Fruit fly (Drosophila melanogaster): ENCODE measurements around the gene Cdc7.

Gene Cdc7

DNA sequence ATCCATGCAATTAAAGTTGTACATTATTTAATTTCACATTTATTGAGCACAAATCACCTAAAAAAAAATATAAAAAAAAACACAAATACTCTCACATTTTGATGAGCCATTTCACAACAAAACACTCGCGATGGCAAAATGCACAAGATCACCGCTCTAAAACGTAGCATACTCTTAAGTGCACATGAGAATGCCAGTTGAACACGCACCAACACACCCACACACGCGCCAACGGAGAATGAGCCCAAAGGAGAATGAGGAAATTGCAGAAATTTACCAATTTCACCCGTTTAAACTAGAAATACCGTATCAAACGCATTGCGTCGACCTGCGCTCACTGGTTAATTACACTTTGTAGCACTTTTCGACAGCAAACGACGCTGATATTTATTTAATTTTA, 5.6 kb downstream of the Cdc7 start:
- TF ChIP-seq Hr96 (GFP tag; optimal IDR thresholded peaks at IDR 0.05) (no peak), CG1620 (GFP tag; optimal IDR thresholded peaks at IDR 0.05) (no peak), Crg-1 (GFP tag; optimal IDR thresholded peaks at IDR 0.05) (no peak), cnc (optimal IDR thresholded peaks at IDR 0.05) (no peak), CG7045 (GFP tag; optimal IDR thresholded peaks at IDR 0.05) (no peak), bab1 (GFP tag; optimal IDR thresholded peaks at IDR 0.05) (no peak), tj (GFP tag; optimal IDR thresholded peaks at IDR 0.05) (no peak), Mnt (GFP tag; optimal IDR thresholded peaks at IDR 0.05) (no peak), Clk (GFP tag; optimal IDR thresholded peaks at IDR 0.05) (no peak), CG12768 (GFP tag; optimal IDR thresholded peaks at IDR 0.05) (no peak), pad (GFP tag; optimal IDR thresholded peaks at IDR 0.05) (no peak), cic (GFP tag; optimal IDR thresholded peaks at IDR 0.05) (no peak), CG5204 (GFP tag; optimal IDR thresholded peaks at IDR 0.05) (no peak), CG7101 (tag; optimal IDR thresholded peaks at IDR 0.05) (no peak), CG33017 (tag; optimal IDR thresholded peaks at IDR 0.05) (no peak)

DNA sequence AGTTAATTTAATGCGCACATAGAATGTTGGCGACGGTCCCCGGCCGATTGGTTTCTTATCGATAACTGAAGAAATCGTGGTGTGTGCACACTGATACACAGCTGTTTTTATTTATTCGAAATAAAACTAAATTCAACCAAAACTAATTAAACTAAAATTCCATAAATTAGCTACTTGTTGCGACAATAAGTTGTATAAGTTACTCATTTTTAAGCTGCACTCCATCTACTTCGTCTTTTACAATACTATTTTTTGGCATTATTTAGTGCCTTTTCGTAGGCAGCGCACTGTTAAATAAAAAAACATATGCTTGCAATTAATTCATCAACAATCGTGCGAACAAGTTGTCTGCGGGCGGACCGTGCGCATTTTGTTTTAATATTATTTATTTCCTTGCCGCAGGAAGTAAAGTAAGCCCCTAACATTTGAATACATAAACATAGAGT, 7.1 kb downstream of the Cdc7 start, which contains the start of the genes CG3224 and Ctr1A:
TSS of gene CG3224 (minus strand) at position 71 of the 446 bp plus-strand sequence.
TSS of gene Ctr1A (plus strand) at position 256 of the 446 bp plus-strand sequence.
- no peak for TF ChIP-seq tj (GFP tag; optimal IDR thresholded peaks at IDR 0.05)
- no peak for TF ChIP-seq CG12768 (GFP tag; optimal IDR thresholded peaks at IDR 0.05)
- TF ChIP-seq Mnt (GFP tag; optimal IDR thresholded peaks at IDR 0.05): peak; percentile 63
- TF ChIP-seq Crg-1 (GFP tag; optimal IDR thresholded peaks at IDR 0.05): no peak
- peak; percentile 16 for TF ChIP-seq CG7101 (tag; optimal IDR thresholded peaks at IDR 0.05)
- TF ChIP-seq bab1 (GFP tag; optimal IDR thresholded peaks at IDR 0.05): peak; percentile 34
- no peak for TF ChIP-seq toe (GFP tag; optimal IDR thresholded peaks at IDR 0.05)
- no peak for TF ChIP-seq CG33017 (tag; optimal IDR thresholded peaks at IDR 0.05)
- TF ChIP-seq kay (GFP tag; ENCODE audit: borderline replicate concordance): peak; percentile 69
- TF ChIP-seq CG14711 (tag; optimal IDR thresholded peaks at IDR 0.05): peak; percentile 27
- TF ChIP-seq CG11617 (GFP tag; optimal IDR thresholded peaks at IDR 0.05): peak; percentile 22

DNA sequence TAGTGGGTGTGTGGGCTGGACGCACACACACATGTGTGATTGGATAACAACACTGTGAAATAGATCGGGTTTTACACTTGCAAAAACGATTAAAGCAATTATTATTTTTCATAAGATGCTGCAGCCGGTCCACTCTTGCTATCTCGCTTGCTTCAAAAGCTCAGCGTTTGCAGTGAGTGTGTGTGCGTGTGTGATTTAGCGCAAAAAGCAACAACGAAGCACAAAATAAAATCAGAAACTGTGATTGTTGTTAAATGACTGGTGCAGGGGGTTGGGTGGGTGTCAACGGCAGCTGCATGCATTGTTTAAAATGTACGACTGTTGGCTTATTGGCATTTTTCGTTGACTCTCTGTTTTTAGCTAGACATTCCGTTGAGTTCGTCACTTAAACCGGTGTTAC, 7.5 kb downstream of the Cdc7 start:
- peak; percentile 67 for TF ChIP-seq tj (GFP tag; optimal IDR thresholded peaks at IDR 0.05)
- TF ChIP-seq pad (GFP tag; optimal IDR thresholded peaks at IDR 0.05): no peak
- TF ChIP-seq CG14711 (tag; optimal IDR thresholded peaks at IDR 0.05): no peak
- TF ChIP-seq cnc (optimal IDR thresholded peaks at IDR 0.05): no peak
- TF ChIP-seq CG1620 (GFP tag; optimal IDR thresholded peaks at IDR 0.05): no peak

DNA sequence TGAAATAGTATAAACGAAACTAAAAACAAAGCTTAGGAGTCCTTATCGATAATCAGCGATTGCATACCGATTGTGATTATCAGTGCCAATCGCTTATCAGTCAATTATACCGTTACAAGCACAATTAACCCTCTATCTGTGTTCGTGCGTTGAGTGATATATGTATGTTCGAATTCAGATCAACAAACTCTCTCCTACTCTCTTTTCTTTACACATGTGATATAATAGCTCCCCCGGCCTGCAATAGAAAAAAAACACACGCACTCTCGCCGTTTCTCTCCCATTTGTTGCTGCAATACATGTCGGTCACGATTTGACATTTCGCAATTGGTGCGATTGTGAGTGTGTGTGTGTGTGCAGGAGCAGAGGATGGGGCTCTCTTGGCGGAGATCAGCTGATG, 8.0 kb downstream of the Cdc7 start:
- TF ChIP-seq toe (GFP tag; optimal IDR thresholded peaks at IDR 0.05) (no peak), CG5204 (GFP tag; optimal IDR thresholded peaks at IDR 0.05) (no peak), Hr96 (GFP tag; optimal IDR thresholded peaks at IDR 0.05) (no peak), CG7101 (tag; optimal IDR thresholded peaks at IDR 0.05) (no peak), kay (GFP tag; ENCODE audit: borderline replicate concordance) (peak; percentile 43), CG11617 (GFP tag; optimal IDR thresholded peaks at IDR 0.05) (no peak), ovo (GFP tag; optimal IDR thresholded peaks at IDR 0.05) (peak; percentile 74), CG33017 (tag; optimal IDR thresholded peaks at IDR 0.05) (no peak), CG7045 (GFP tag; optimal IDR thresholded peaks at IDR 0.05) (no peak), cic (GFP tag; optimal IDR thresholded peaks at IDR 0.05) (no peak), cnc (optimal IDR thresholded peaks at IDR 0.05) (no peak), CG14711 (tag; optimal IDR thresholded peaks at IDR 0.05) (no peak), Mnt (GFP tag; optimal IDR thresholded peaks at IDR 0.05) (no peak), pad (GFP tag; optimal IDR thresholded peaks at IDR 0.05) (peak; percentile 73), Crg-1 (GFP tag; optimal IDR thresholded peaks at IDR 0.05) (no peak), Clk (GFP tag; optimal IDR thresholded peaks at IDR 0.05) (no peak), tj (GFP tag; optimal IDR thresholded peaks at IDR 0.05) (no peak), CG1620 (GFP tag; optimal IDR thresholded peaks at IDR 0.05) (no peak), bab1 (GFP tag; optimal IDR thresholded peaks at IDR 0.05) (no peak)

DNA sequence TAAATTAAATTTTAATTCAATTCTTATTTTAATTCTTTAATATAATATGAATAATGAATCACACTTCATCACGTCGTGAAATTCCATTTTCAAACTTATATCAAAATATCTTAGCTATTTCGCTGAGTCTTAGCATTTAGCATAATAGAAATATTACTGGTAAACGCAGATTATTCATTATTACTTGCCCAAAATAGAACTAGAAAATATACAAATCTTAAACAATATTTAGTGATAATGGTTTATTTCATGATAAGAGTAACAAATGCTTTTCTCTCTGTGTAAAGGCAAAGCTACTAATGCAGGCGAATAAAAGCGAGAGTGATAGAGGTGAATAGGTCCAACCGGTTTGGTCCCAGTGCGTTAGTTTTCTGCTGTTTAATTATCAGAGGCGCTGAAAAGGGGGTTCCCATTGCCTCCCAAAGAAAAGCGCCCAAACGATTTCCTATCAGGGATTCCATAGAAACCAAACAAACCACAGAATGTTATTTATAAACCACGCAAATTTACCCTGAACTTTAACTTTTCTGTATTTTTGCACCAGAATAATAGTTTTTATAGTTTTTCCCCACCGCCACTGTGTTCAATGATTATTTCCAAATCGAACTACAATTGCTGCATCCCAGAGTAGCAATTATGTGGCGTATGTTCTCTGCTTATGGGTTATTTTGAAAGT, 8.7 kb downstream of the Cdc7 start:
- TF ChIP-seq bab1 (GFP tag; optimal IDR thresholded peaks at IDR 0.05) (no peak), Mnt (GFP tag; optimal IDR thresholded peaks at IDR 0.05) (no peak), CG12768 (GFP tag; optimal IDR thresholded peaks at IDR 0.05) (no peak), ovo (GFP tag; optimal IDR thresholded peaks at IDR 0.05) (no peak), Hr96 (GFP tag; optimal IDR thresholded peaks at IDR 0.05) (no peak), cnc (optimal IDR thresholded peaks at IDR 0.05) (no peak), toe (GFP tag; optimal IDR thresholded peaks at IDR 0.05) (no peak), kay (GFP tag; ENCODE audit: borderline replicate concordance) (no peak), cic (GFP tag; optimal IDR thresholded peaks at IDR 0.05) (no peak), Clk (GFP tag; optimal IDR thresholded peaks at IDR 0.05) (no peak)

DNA sequence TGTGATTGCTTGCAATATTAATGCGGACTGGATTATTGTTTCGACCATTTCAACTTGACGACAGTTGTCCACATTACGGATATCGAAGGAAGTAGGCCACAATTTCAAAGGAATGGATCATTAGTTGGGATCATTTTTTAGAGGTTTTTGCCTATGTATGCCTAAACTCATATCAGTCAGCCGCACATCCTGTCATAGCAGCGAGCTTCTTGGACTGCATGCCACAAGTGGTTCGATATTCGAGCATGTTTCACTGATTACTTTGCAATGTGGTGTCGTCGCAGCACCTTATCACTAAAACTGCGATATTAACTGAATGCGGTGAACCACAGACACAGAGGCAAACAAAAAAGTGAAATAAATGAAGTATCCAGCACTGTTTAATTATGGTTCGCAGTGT, 9.6 kb downstream of the Cdc7 start:
- TF ChIP-seq Crg-1 (GFP tag; optimal IDR thresholded peaks at IDR 0.05) (no peak), tj (GFP tag; optimal IDR thresholded peaks at IDR 0.05) (peak; percentile 3)
